Fruit fly (Drosophila melanogaster): ENCODE results near the gene Ubc2.
A peak's percentile ranks its signal among the peaks of the same experiment; 100 is the strongest.

Gene Ubc2

dm6 chr2L:10736993-10737756, 30.6 kb downstream of the Ubc2 start, which contains the start of the genes Vha16-5 and CG12299 (continued):
- TF ChIP-seq bbx (GFP tag; IDR thresholded peaks at IDR 0.05; ENCODE audit: partially characterized antibody) (peak; percentile 89), gsb (GFP tag; IDR thresholded peaks at IDR 0.05) (peak; percentile 73), pb (GFP tag; optimal IDR thresholded peaks at IDR 0.05) (peak; percentile 69), CG6272 (GFP tag; IDR thresholded peaks at IDR 0.05) (peak; percentile 91), peb (GFP tag; IDR thresholded peaks at IDR 0.05) (peak; percentile 82), CG11695 (GFP tag; IDR thresholded peaks at IDR 0.05) (peak; percentile 29; the same call in 1 of the 3 replicates), zfh1 (GFP tag; IDR thresholded peaks at IDR 0.05) (peak; percentile 94), unc-4 (GFP tag; IDR thresholded peaks at IDR 0.05; ENCODE audit: partially characterized antibody) (peak; percentile 69), CG15269 (tag; optimal IDR thresholded peaks at IDR 0.05) (no peak), NC2β (GFP tag; optimal IDR thresholded peaks at IDR 0.05) (peak; percentile 85), tx (GFP tag; optimal IDR thresholded peaks at IDR 0.05) (peak; percentile 84), CoRest (tag; optimal IDR thresholded peaks at IDR 0.05) (peak; percentile 74), ci (GFP tag; IDR thresholded peaks at IDR 0.05) (peak; percentile 97), CG2712 (tag; optimal IDR thresholded peaks at IDR 0.05) (peak; percentile 81), CG9932 (GFP tag; IDR thresholded peaks at IDR 0.05) (peak; percentile 95), CG8478 (optimal IDR thresholded peaks at IDR 0.05) (no peak), Trl (optimal IDR thresholded peaks at IDR 0.05) (no peak), Trl (GFP tag; optimal IDR thresholded peaks at IDR 0.05) (peak; percentile 86), CG9215 (GFP tag; IDR thresholded peaks at IDR 0.05) (peak; percentile 70), CG16863 (GFP tag; optimal IDR thresholded peaks at IDR 0.05) (peak; percentile 83), Bteb2 (GFP tag; optimal IDR thresholded peaks at IDR 0.05) (peak; percentile 85), zen2 (GFP tag; IDR thresholded peaks at IDR 0.05; ENCODE audit: partially characterized antibody) (peak; percentile 57; the same call in 1 of the 3 replicates), bab2 (GFP tag; optimal IDR thresholded peaks at IDR 0.05) (peak; percentile 83), CG8924 (tag; optimal IDR thresholded peaks at IDR 0.05) (peak; percentile 82), CG4404 (GFP tag; IDR thresholded peaks at IDR 0.05) (peak; percentile 88), CG13296 (GFP tag; optimal IDR thresholded peaks at IDR 0.05) (peak; percentile 49), Sin3A (optimal IDR thresholded peaks at IDR 0.05) (no peak), CG14441 (GFP tag; IDR thresholded peaks at IDR 0.05) (peak; percentile 88), Ptx1 (GFP tag; IDR thresholded peaks at IDR 0.05) (peak; percentile 90), caup (GFP tag; optimal IDR thresholded peaks at IDR 0.05; ENCODE audit: severe bottlenecking) (peak; percentile 63), CG18619 (GFP tag; optimal IDR thresholded peaks at IDR 0.05) (peak; percentile 63), yki (optimal IDR thresholded peaks at IDR 0.05) (no peak), CG14667 (GFP tag; IDR thresholded peaks at IDR 0.05) (peak; percentile 70), CG31388 (GFP tag; optimal IDR thresholded peaks at IDR 0.05) (peak; percentile 68), Med (GFP tag) (peak; percentile 99), Hsf (GFP tag; optimal IDR thresholded peaks at IDR 0.05) (peak; percentile 92), H15 (GFP tag; IDR thresholded peaks at IDR 0.05) (peak; percentile 96), Meics (GFP tag; optimal IDR thresholded peaks at IDR 0.05) (peak; percentile 70), esg (GFP tag; conservative IDR thresholded peaks at IDR 0.05) (peak; percentile 83), Drgx (GFP tag; IDR thresholded peaks at IDR 0.05) (peak; percentile 68), sob (GFP tag; IDR thresholded peaks at IDR 0.05) (peak; percentile 96), CG9797 (GFP tag; optimal IDR thresholded peaks at IDR 0.05) (peak; percentile 55), stwl (tag; optimal IDR thresholded peaks at IDR 0.05) (peak; percentile 54), CrebB (tag; optimal IDR thresholded peaks at IDR 0.05) (peak; percentile 20), gcm (GFP tag; optimal IDR thresholded peaks at IDR 0.05) (no peak), eyg (GFP tag; optimal IDR thresholded peaks at IDR 0.05) (peak; percentile 74), YL-1 (GFP tag; optimal IDR thresholded peaks at IDR 0.05) (no peak), CG4282 (GFP tag; optimal IDR thresholded peaks at IDR 0.05) (peak; percentile 93), ab (GFP tag; optimal IDR thresholded peaks at IDR 0.05) (peak; percentile 87), Doc3 (GFP tag; IDR thresholded peaks at IDR 0.05; ENCODE audit: partially characterized antibody) (peak; percentile 47; the same call in 1 of the 3 replicates), twi (tag; optimal IDR thresholded peaks at IDR 0.05) (peak; percentile 37)

All from whole organism, embryonic.